Fruit fly (Drosophila melanogaster) whole organism, pupa: ENCODE results near the gene CG14610.

Source experiments
- CG10348 ChIP-seq: fragments of 200-800 bp; sonication (Bioruptor generic); IDR thresholded peaks from 2 replicates; pipeline ENCODE4 v1.3.6; 2022; ENCODE audit warnings: missing biosample characterization, missing genetic modification characterization
- CG14655 ChIP-seq: fragments of 200-800 bp; sonication (Bioruptor generic); optimal IDR thresholded peaks from 3 replicates; lab custom pipeline; 2017; ENCODE audit warnings: mild to moderate bottlenecking, missing biosample characterization, missing genetic modification reagents, missing genetic modification characterization
- CG34367 ChIP-seq: fragments of 200-800 bp; sonication (Bioruptor generic); optimal IDR thresholded peaks from 2 replicates; lab custom pipeline; 2018; ENCODE audit warnings: missing biosample characterization, mild to moderate bottlenecking, missing genetic modification characterization
- CG4496 ChIP-seq: fragments of 200-800 bp; sonication (Bioruptor generic); IDR thresholded peaks from 3 replicates; pipeline ENCODE4 v1.3.6; 2022; ENCODE audit warnings: missing biosample characterization, missing genetic modification characterization
- EcR ChIP-seq: fragments of 200-800 bp; sonication (Bioruptor generic); optimal IDR thresholded peaks from 3 replicates; lab custom pipeline; 2019; ENCODE audit warnings: missing biosample characterization, missing genetic modification characterization, mild to moderate bottlenecking, moderate library complexity, missing genetic modification reagents
- Pif1A ChIP-seq: fragments of 200-800 bp; sonication (Bioruptor generic); optimal IDR thresholded peaks from 3 replicates; lab custom pipeline; 2016; ENCODE audit warnings: missing biosample characterization, missing genetic modification characterization
- Pif1B ChIP-seq: fragments of 200-800 bp; sonication (Bioruptor generic); optimal IDR thresholded peaks from 3 replicates; lab custom pipeline; 2016; ENCODE audit warnings: missing biosample characterization, missing genetic modification characterization

The CG14610 gene

dm6 chr3R:7094368-7094767, 49.7 kb downstream of the CG14610 start:
- TF ChIP-seq CG34367 (tag; lab: Kevin White, UChicago) (no peak), CG4496 (no peak), EcR (GFP tag; lab: Kevin White, UChicago) (no peak), Pif1B (GFP tag; lab: Kevin White, UChicago) (no peak), Pif1A (GFP tag; lab: Kevin White, UChicago) (no peak), CG10348 (no peak), CG14655 (GFP tag; lab: Kevin White, UChicago) (no peak)
